Worm (Caenorhabditis elegans) whole organism, young adult: ENCODE results near the gene col-118.

Experiments used
- B0035.1 ChIP-seq: sonication (generic microtip); optimal IDR thresholded peaks from 2 replicates; lab custom pipeline; 2016; ENCODE audit warnings: missing genetic modification characterization, mild to moderate bottlenecking, missing compliant biosample characterization, missing genotype, missing genetic modification reagents
- F33H1.4 ChIP-seq: fragments of 200-800 bp; sonication (Bioruptor generic); IDR thresholded peaks from 2 replicates; pipeline ENCODE4 v1.3.6; 2022; ENCODE audit warnings: missing genetic modification reagents, missing genetic modification characterization, missing compliant biosample characterization
- F49E8.2 ChIP-seq: sonication (generic microtip); optimal IDR thresholded peaks from 3 replicates; lab custom pipeline; 2017; ENCODE audit warnings: missing genetic modification characterization, mild to moderate bottlenecking, missing compliant biosample characterization, antibody characterized with exemption, moderate library complexity; ENCODE audit not compliant: insufficient read depth
- K12H6.12 ChIP-seq: fragments of 200-800 bp; sonication (Bioruptor generic); optimal IDR thresholded peaks from 2 replicates; lab custom pipeline; 2018; ENCODE audit warnings: mild to moderate bottlenecking, missing genetic modification characterization, missing compliant biosample characterization
- egl-44 ChIP-seq: fragments of 200-800 bp; sonication (Bioruptor generic); IDR thresholded peaks from 2 replicates; pipeline ENCODE4 v1.3.6; 2022; ENCODE audit warnings: missing genetic modification reagents, missing genetic modification characterization, missing compliant biosample characterization
- pha-4 ChIP-seq: fragments of 150-350 bp; sonication (generic microtip); optimal IDR thresholded peaks from 2 replicates; lab custom pipeline; 2014; ENCODE audit warnings: missing biosample characterization, missing genetic modification reagents, missing genetic modification characterization
- snpc-4 ChIP-seq, 5 experiments: fragments of 150-350 bp in 1 of 5; sonication (generic microtip) in 4 of 5; optimal IDR thresholded peaks; 2 replicates each; lab custom pipeline; 2014 to 2018; ENCODE audit warnings: missing genetic modification characterization in 5 of 5, missing biosample characterization in 3 of 5, antibody characterized with exemption in 2 of 5, mild to moderate bottlenecking in 2 of 5, missing compliant biosample characterization in 2 of 5, missing genotype in 2 of 5, moderate library complexity in 2 of 5, missing genetic modification reagents in 1 of 5
- zfh-2 ChIP-seq: fragments of 200-800 bp; sonication (Bioruptor generic); conservative IDR thresholded peaks from 2 replicates; pipeline ENCODE4 v1.3.6; 2022; ENCODE audit warnings: missing genetic modification reagents, missing genetic modification characterization, missing compliant biosample characterization
- ztf-18 ChIP-seq: sonication (generic microtip); optimal IDR thresholded peaks from 2 replicates; lab custom pipeline; 2016; ENCODE audit warnings: missing genotype, mild to moderate bottlenecking, missing genetic modification characterization, missing compliant biosample characterization
- ztf-28 ChIP-seq: fragments of 200-800 bp; sonication (Bioruptor generic); IDR thresholded peaks from 2 replicates; pipeline ENCODE4 v1.3.6; 2022; ENCODE audit warnings: missing genetic modification reagents, missing genetic modification characterization, missing compliant biosample characterization

ce11 chrIV:8855963-8856362 lies 7.9 kb downstream of the col-118 start, which contains the start of gene T11B7.5:
- no peak for TF ChIP-seq egl-44 (GFP tag; lab: Robert Waterston, UW)
- no peak for TF ChIP-seq F49E8.2 (tag; lab: Kevin White, UChicago)
- no peak for TF ChIP-seq pha-4
- TF ChIP-seq snpc-4 (GFP tag; optimal IDR thresholded peaks at IDR 0.05; lab: Kevin White, UChicago) = no peak
- no peak for TF ChIP-seq snpc-4 (tag; optimal IDR thresholded peaks at IDR 0.05; lab: Kevin White, UChicago)
- no peak for TF ChIP-seq ztf-18
- no peak for TF ChIP-seq B0035.1
- no peak for TF ChIP-seq K12H6.12 (tag; lab: Kevin White, UChicago)
- TF ChIP-seq F33H1.4 = no peak
- TF ChIP-seq ztf-28 (GFP tag; lab: Robert Waterston, UW) = no peak
- TF ChIP-seq zfh-2 = no peak
